Fruit fly (Drosophila melanogaster): ENCODE results near the gene CG14687.

Gene CG14687

dm6 chr3R:10760966-10761855, 31.5 kb upstream of the CG14687 start, which contains the start of the genes MED7 and Cap-H2 (continued):
- TF ChIP-seq Dip3 (GFP tag; optimal IDR thresholded peaks at IDR 0.05) (peak; percentile 71), Neu2 (GFP tag; optimal IDR thresholded peaks at IDR 0.05; ENCODE audit: borderline replicate concordance) (no peak), dmrt99B (tag; optimal IDR thresholded peaks at IDR 0.05) (no peak), ftz-f1 (GFP tag; optimal IDR thresholded peaks at IDR 0.05) (peak; percentile 5), CG4730 (GFP tag; IDR thresholded peaks at IDR 0.05) (peak; percentile 77), Ets97D (GFP tag; optimal IDR thresholded peaks at IDR 0.05) (peak; percentile 95), Dll (GFP tag; IDR thresholded peaks at IDR 0.05; ENCODE audit: partially characterized antibody) (peak; percentile 100), Side (GFP tag; optimal IDR thresholded peaks at IDR 0.05) (peak; percentile 50), Nf-YB (GFP tag; optimal IDR thresholded peaks at IDR 0.05) (peak; percentile 55), CG11723 (GFP tag; optimal IDR thresholded peaks at IDR 0.05) (peak; percentile 50), emc (GFP tag; optimal IDR thresholded peaks at IDR 0.05) (no peak), ase (GFP tag; IDR thresholded peaks at IDR 0.05) (peak; percentile 79; the same call in 2 of the 3 replicates), cg (GFP tag; optimal IDR thresholded peaks at IDR 0.05) (peak; percentile 85), CG9797 (GFP tag; optimal IDR thresholded peaks at IDR 0.05) (peak; percentile 35), CG2202 (tag; optimal IDR thresholded peaks at IDR 0.05) (no peak), CG30020 (tag; optimal IDR thresholded peaks at IDR 0.05) (peak; percentile 74), Tbp (GFP tag; optimal IDR thresholded peaks at IDR 0.05) (no peak), CoRest (tag; optimal IDR thresholded peaks at IDR 0.05) (peak; percentile 85), B-H2 (GFP tag; optimal IDR thresholded peaks at IDR 0.05) (peak; percentile 62), CG9609 (GFP tag; optimal IDR thresholded peaks at IDR 0.05) (peak; percentile 47), CG17186 (GFP tag; optimal IDR thresholded peaks at IDR 0.05) (peak; percentile 69), CG15601 (tag; optimal IDR thresholded peaks at IDR 0.05) (peak; percentile 72), nau (GFP tag; optimal IDR thresholded peaks at IDR 0.05) (no peak), Scr (GFP tag; IDR thresholded peaks at IDR 0.05; ENCODE audit: partially characterized antibody) (peak; percentile 99), tgo (GFP tag; IDR thresholded peaks at IDR 0.05) (peak; percentile 82), Hmr (GFP tag; optimal IDR thresholded peaks at IDR 0.05) (no peak), CG2875 (GFP tag; optimal IDR thresholded peaks at IDR 0.05) (no peak), CG9727 (GFP tag; optimal IDR thresholded peaks at IDR 0.05) (peak; percentile 85), Oli (tag; optimal IDR thresholded peaks at IDR 0.05) (peak; percentile 67), Dfd (GFP tag; optimal IDR thresholded peaks at IDR 0.05) (no peak), stwl (tag; optimal IDR thresholded peaks at IDR 0.05) (peak; percentile 76), CG3281 (GFP tag; optimal IDR thresholded peaks at IDR 0.05) (peak; percentile 66), salm (tag; optimal IDR thresholded peaks at IDR 0.05) (no peak), CG2120 (GFP tag; optimal IDR thresholded peaks at IDR 0.05) (peak; percentile 91), CG3726 (GFP tag; IDR thresholded peaks at IDR 0.05) (no peak), sens-2 (GFP tag; IDR thresholded peaks at IDR 0.05) (peak; percentile 46; the same call in 1 of the 2 replicates), Nf-YC (tag; optimal IDR thresholded peaks at IDR 0.05) (peak; percentile 77), HLH3B (GFP tag; IDR thresholded peaks at IDR 0.05) (peak; percentile 73), CG3995 (GFP tag; optimal IDR thresholded peaks at IDR 0.05) (peak; percentile 100), HHEX (GFP tag; optimal IDR thresholded peaks at IDR 0.05) (peak; percentile 68), Pdp1 (GFP tag; optimal IDR thresholded peaks at IDR 0.05) (peak; percentile 85 to 87), shn (GFP tag; optimal IDR thresholded peaks at IDR 0.05) (peak; percentile 73), CG6175 (GFP tag; IDR thresholded peaks at IDR 0.05) (peak; percentile 56; the same call in 1 of the 3 replicates), CG6254 (GFP tag; optimal IDR thresholded peaks at IDR 0.05) (peak; percentile 18), yki (optimal IDR thresholded peaks at IDR 0.05) (no peak), repo (GFP tag; optimal IDR thresholded peaks at IDR 0.05) (peak; percentile 55), zf30C (GFP tag; optimal IDR thresholded peaks at IDR 0.05) (no peak), CG13287 (GFP tag; IDR thresholded peaks at IDR 0.05; ENCODE audit: partially characterized antibody) (peak; percentile 100)
